Worm (Caenorhabditis elegans) whole organism, young adult: ENCODE data around the gene nhr-41.

Experiments
- F10E7.11 ChIP-seq: sonication (generic microtip); optimal IDR thresholded peaks from 2 replicates; lab custom pipeline; 2017; ENCODE audit warnings: mild to moderate bottlenecking, missing genetic modification characterization, moderate library complexity, missing compliant biosample characterization
- F22D6.2 ChIP-seq: sonication (generic microtip); optimal IDR thresholded peaks from 2 replicates; lab custom pipeline; 2016; ENCODE audit warnings: mild to moderate bottlenecking, missing genetic modification characterization, missing compliant biosample characterization
- F37B4.10 ChIP-seq: fragments of 200-800 bp; sonication (Bioruptor generic); IDR thresholded peaks from 2 replicates; pipeline ENCODE4 v1.3.6; 2022; ENCODE audit warnings: missing genetic modification characterization, missing compliant biosample characterization
- F55B11.4 ChIP-seq: sonication (generic microtip); optimal IDR thresholded peaks from 2 replicates; lab custom pipeline; 2016; ENCODE audit warnings: missing compliant biosample characterization, missing genetic modification characterization, borderline replicate concordance; ENCODE audit not compliant: insufficient read depth
- F57A8.1 ChIP-seq: fragments of 200-800 bp; sonication (Bioruptor generic); optimal IDR thresholded peaks from 2 replicates; lab custom pipeline; 2018; ENCODE audit warnings: mild to moderate bottlenecking, missing genetic modification characterization, moderate library complexity, missing compliant biosample characterization
- F57C9.4 ChIP-seq: sonication (generic microtip); optimal IDR thresholded peaks from 2 replicates; lab custom pipeline; 2017; ENCODE audit warnings: mild to moderate bottlenecking, missing genetic modification characterization, missing compliant biosample characterization
- Y53F4B.3 ChIP-seq: fragments of 200-800 bp; sonication (Bioruptor generic); IDR thresholded peaks from 2 replicates; pipeline ENCODE4 v1.3.6; 2022; ENCODE audit warnings: missing genetic modification reagents, missing genetic modification characterization, missing compliant biosample characterization
- Y53G8AR.9 ChIP-seq: fragments of 200-800 bp; sonication (Bioruptor generic); conservative IDR thresholded peaks from 2 replicates; pipeline ENCODE4 v1.3.6; 2022; ENCODE audit warnings: missing genetic modification reagents, missing genetic modification characterization, missing compliant biosample characterization
- Y79H2A.3 ChIP-seq: fragments of 200-800 bp; sonication (Bioruptor generic); conservative IDR thresholded peaks from 2 replicates; pipeline ENCODE4 v1.3.6; 2022; ENCODE audit warnings: missing genetic modification reagents, missing genetic modification characterization, missing compliant biosample characterization
- akir-1 ChIP-seq: fragments of 200-800 bp; sonication (Bioruptor generic); optimal IDR thresholded peaks from 2 replicates; lab custom pipeline; 2018; ENCODE audit warnings: mild to moderate bottlenecking, missing genetic modification characterization, moderate library complexity, missing compliant biosample characterization
- ama-1 ChIP-seq, 3 experiments: fragments of 150-350 bp in 1 of 3; sonication (generic microtip) in 2 of 3; optimal IDR thresholded peaks; 2 replicates each; lab custom pipeline; 2014 to 2018; ENCODE audit warnings: missing biosample characterization in 2 of 3, missing genetic modification characterization in 2 of 3, missing genetic modification reagents in 2 of 3
- aptf-2 ChIP-seq: fragments of 200-800 bp; sonication (Bioruptor generic); conservative IDR thresholded peaks from 2 replicates; pipeline ENCODE4 v1.3.6; 2022; ENCODE audit warnings: missing genetic modification reagents, missing genetic modification characterization, missing compliant biosample characterization
- aptf-3 ChIP-seq: fragments of 200-800 bp; sonication (Bioruptor generic); IDR thresholded peaks from 2 replicates; pipeline ENCODE4 v1.3.6; 2022; ENCODE audit warnings: missing genetic modification characterization, missing compliant biosample characterization
- athp-1 ChIP-seq: sonication (generic microtip); optimal IDR thresholded peaks from 2 replicates; lab custom pipeline; 2017; ENCODE audit warnings: mild to moderate bottlenecking, missing genetic modification characterization, missing compliant biosample characterization
- ccch-3 ChIP-seq: fragments of 200-800 bp; sonication (Bioruptor generic); optimal IDR thresholded peaks from 2 replicates; lab custom pipeline; 2018; ENCODE audit warnings: mild to moderate bottlenecking, missing genetic modification characterization, missing compliant biosample characterization
- ceh-27 ChIP-seq: fragments of 200-800 bp; sonication (Bioruptor generic); optimal IDR thresholded peaks from 2 replicates; lab custom pipeline; 2018; ENCODE audit warnings: mild to moderate bottlenecking, missing genetic modification characterization, moderate library complexity, missing compliant biosample characterization
- ceh-79 ChIP-seq: sonication (generic microtip); optimal IDR thresholded peaks from 2 replicates; lab custom pipeline; 2017; ENCODE audit warnings: mild to moderate bottlenecking, missing genetic modification characterization, missing compliant biosample characterization
- ceh-91 ChIP-seq: fragments of 200-800 bp; sonication (Bioruptor generic); IDR thresholded peaks from 2 replicates; pipeline ENCODE4 v1.3.6; 2022; ENCODE audit warnings: missing genetic modification reagents, missing genetic modification characterization, missing compliant biosample characterization
- dox-1 ChIP-seq: fragments of 200-800 bp; sonication (Bioruptor generic); IDR thresholded peaks from 2 replicates; pipeline ENCODE4 v1.3.6; 2022; ENCODE audit warnings: missing genetic modification reagents, missing genetic modification characterization, missing compliant biosample characterization
- egl-44 ChIP-seq: fragments of 200-800 bp; sonication (Bioruptor generic); IDR thresholded peaks from 2 replicates; pipeline ENCODE4 v1.3.6; 2022; ENCODE audit warnings: missing genetic modification reagents, missing genetic modification characterization, missing compliant biosample characterization
- ekl-4 ChIP-seq: fragments of 200-800 bp; sonication (Bioruptor generic); IDR thresholded peaks from 2 replicates; pipeline ENCODE4 v1.3.6; 2022; ENCODE audit warnings: missing genetic modification reagents, missing genetic modification characterization, missing compliant biosample characterization
- hmg-1.2 ChIP-seq: fragments of 200-800 bp; sonication (Bioruptor generic); IDR thresholded peaks from 2 replicates; pipeline ENCODE4 v1.3.6; 2022; ENCODE audit warnings: missing genetic modification reagents, missing genetic modification characterization, missing compliant biosample characterization
- hsf-1 ChIP-seq: fragments of 200-800 bp; sonication (Bioruptor generic); IDR thresholded peaks from 2 replicates; pipeline ENCODE4 v1.3.6; 2022; ENCODE audit warnings: missing genetic modification reagents, missing genetic modification characterization, missing compliant biosample characterization
- let-607 ChIP-seq, 2 experiments: fragments of 200-800 bp in 1 of 2; sonication (Bioruptor generic) in 1 of 2; sonication (generic microtip) in 1 of 2; optimal IDR thresholded peaks; 2 replicates each; lab custom pipeline; 2016 to 2018; ENCODE audit warnings: mild to moderate bottlenecking in 2 of 2, missing compliant biosample characterization in 2 of 2, missing genetic modification characterization in 2 of 2, moderate library complexity in 2 of 2, missing genotype in 1 of 2
- lin-26 ChIP-seq: fragments of 200-800 bp; sonication (Bioruptor generic); IDR thresholded peaks from 2 replicates; pipeline ENCODE4 v1.3.6; 2022; ENCODE audit warnings: missing genetic modification reagents, missing genetic modification characterization, missing compliant biosample characterization
- lin-40 ChIP-seq: sonication (generic microtip); optimal IDR thresholded peaks from 2 replicates; lab custom pipeline; 2016; ENCODE audit warnings: missing genetic modification characterization, mild to moderate bottlenecking, missing compliant biosample characterization, missing genotype, missing genetic modification reagents
- lin-54 ChIP-seq: fragments of 200-800 bp; sonication (Bioruptor generic); optimal IDR thresholded peaks from 2 replicates; lab custom pipeline; 2018; ENCODE audit warnings: mild to moderate bottlenecking, missing genetic modification characterization, missing compliant biosample characterization
- lsl-1 ChIP-seq: fragments of 200-800 bp; sonication (Bioruptor generic); optimal IDR thresholded peaks from 2 replicates; lab custom pipeline; 2018; ENCODE audit warnings: mild to moderate bottlenecking, missing genetic modification characterization, moderate library complexity, missing compliant biosample characterization
- madf-3 ChIP-seq: fragments of 200-800 bp; sonication (Bioruptor generic); IDR thresholded peaks from 2 replicates; pipeline ENCODE4 v1.3.6; 2022; ENCODE audit warnings: missing genetic modification reagents, missing genetic modification characterization, missing compliant biosample characterization
- mel-28 ChIP-seq: sonication (generic microtip); optimal IDR thresholded peaks from 2 replicates; lab custom pipeline; 2016; ENCODE audit warnings: borderline replicate concordance, mild to moderate bottlenecking, missing genetic modification characterization, missing compliant biosample characterization
- nhr-27 ChIP-seq: fragments of 200-800 bp; sonication (Bioruptor generic); optimal IDR thresholded peaks from 2 replicates; lab custom pipeline; 2018; ENCODE audit warnings: mild to moderate bottlenecking, missing genetic modification characterization, moderate library complexity, missing compliant biosample characterization
- nhr-80 ChIP-seq: sonication (generic microtip); optimal IDR thresholded peaks from 2 replicates; lab custom pipeline; 2016; ENCODE audit warnings: missing genetic modification characterization, missing compliant biosample characterization
- rcor-1 ChIP-seq: fragments of 200-800 bp; sonication (Bioruptor generic); IDR thresholded peaks from 2 replicates; pipeline ENCODE4 v1.3.6; 2022; ENCODE audit warnings: missing genetic modification reagents, missing genetic modification characterization, missing compliant biosample characterization
- rpc-1 ChIP-seq, 2 experiments: fragments of 150-350 bp in 1 of 2; sonication (generic microtip) in 1 of 2; optimal IDR thresholded peaks; 2 replicates each; lab custom pipeline; 2014 to 2018; ENCODE audit warnings: missing biosample characterization in 1 of 2, missing genetic modification characterization in 1 of 2, missing genetic modification reagents in 1 of 2, missing genotype in 1 of 2
- snpc-3.4 ChIP-seq: sonication (generic microtip); optimal IDR thresholded peaks from 2 replicates; lab custom pipeline; 2017; ENCODE audit warnings: missing genetic modification characterization, mild to moderate bottlenecking, missing compliant biosample characterization, antibody characterized with exemption, moderate library complexity, missing genotype, missing genetic modification reagents
- somi-1 ChIP-seq: fragments of 200-800 bp; sonication (Bioruptor generic); optimal IDR thresholded peaks from 2 replicates; lab custom pipeline; 2018; ENCODE audit warnings: mild to moderate bottlenecking, missing genetic modification characterization, missing compliant biosample characterization
- sptf-2 ChIP-seq: fragments of 200-800 bp; sonication (Bioruptor generic); optimal IDR thresholded peaks from 2 replicates; lab custom pipeline; 2018; ENCODE audit warnings: mild to moderate bottlenecking, missing genetic modification characterization, missing compliant biosample characterization
- tlf-1 ChIP-seq: fragments of 200-800 bp; sonication (Bioruptor generic); optimal IDR thresholded peaks from 2 replicates; lab custom pipeline; 2018; ENCODE audit warnings: mild to moderate bottlenecking, missing genetic modification characterization, missing compliant biosample characterization
- ztf-26 ChIP-seq: sonication (generic microtip); optimal IDR thresholded peaks from 2 replicates; lab custom pipeline; 2017; ENCODE audit warnings: missing genetic modification characterization, missing compliant biosample characterization
- ztf-28 ChIP-seq: fragments of 200-800 bp; sonication (Bioruptor generic); IDR thresholded peaks from 2 replicates; pipeline ENCODE4 v1.3.6; 2022; ENCODE audit warnings: missing genetic modification reagents, missing genetic modification characterization, missing compliant biosample characterization
- ztf-6 ChIP-seq: fragments of 200-800 bp; sonication (Bioruptor generic); IDR thresholded peaks from 2 replicates; pipeline ENCODE4 v1.3.6; 2022; ENCODE audit warnings: missing genetic modification reagents, missing genetic modification characterization, missing compliant biosample characterization

Gene nhr-41

ce11 chrIV:1430261-1430660 is 44.2 kb downstream of the nhr-41 start, which contains the start of gene Y77E11A.23:
Y77E11A.23 (minus strand) TSS chrIV:1430367.
- TF ChIP-seq athp-1 (tag; lab: Kevin White, UChicago) (no peak), rcor-1 (GFP tag; lab: Robert Waterston, UW) (no peak), F57C9.4 (tag; lab: Kevin White, UChicago) (no peak), rpc-1 (optimal IDR thresholded peaks at IDR 0.05; lab: Kevin White, UChicago) (no peak), rpc-1 (tag; optimal IDR thresholded peaks at IDR 0.05; lab: Kevin White, UChicago) (no peak), lin-54 (GFP tag; lab: Kevin White, UChicago) (no peak), tlf-1 (no peak), akir-1 (no peak), aptf-3 (no peak), sptf-2 (no peak), ama-1 (optimal IDR thresholded peaks at IDR 0.05; lab: Kevin White, UChicago) (no peak), ama-1 (GFP tag; optimal IDR thresholded peaks at IDR 0.05; lab: Kevin White, UChicago) (no peak), ztf-28 (GFP tag; lab: Robert Waterston, UW) (no peak), dox-1 (GFP tag; lab: Robert Waterston, UW) (no peak), madf-3 (GFP tag; lab: Robert Waterston, UW) (no peak), F10E7.11 (tag; lab: Kevin White, UChicago) (no peak)

ce11 chrIV:1433978-1434377 is 48.0 kb downstream of the nhr-41 start:
- TF ChIP-seq ztf-26: no peak
- TF ChIP-seq F10E7.11 (tag; lab: Kevin White, UChicago): no peak
- TF ChIP-seq mel-28: no peak
- no peak for TF ChIP-seq Y53G8AR.9
- no peak for TF ChIP-seq ztf-6
- no peak for TF ChIP-seq ceh-27 (GFP tag; lab: Kevin White, UChicago)
- TF ChIP-seq hsf-1 (GFP tag; lab: Robert Waterston, UW): no peak

- no peak for TF ChIP-seq lin-40 (tag; lab: Kevin White, UChicago)
- no peak for TF ChIP-seq Y53F4B.3
- TF ChIP-seq nhr-80 (tag; lab: Kevin White, UChicago): no peak
- TF ChIP-seq nhr-27 (tag; lab: Kevin White, UChicago): no peak
- no peak for TF ChIP-seq F55B11.4
Observed at ce11 chrIV:1434554-1435089, 48.6 kb downstream of the nhr-41 start, which contains the start of gene clp-6. clp-6 (minus strand) TSS chrIV:1435039.

- TF ChIP-seq ekl-4 (GFP tag; lab: Robert Waterston, UW) (no peak), somi-1 (GFP tag; lab: Kevin White, UChicago) (no peak), aptf-2 (no peak), ceh-79 (tag; lab: Kevin White, UChicago) (no peak), F22D6.2 (tag; lab: Kevin White, UChicago) (no peak), ccch-3 (GFP tag; lab: Kevin White, UChicago) (no peak), lin-26 (GFP tag; lab: Robert Waterston, UW) (no peak), mel-28 (no peak), F57A8.1 (GFP tag; lab: Kevin White, UChicago) (no peak), let-607 (tag; optimal IDR thresholded peaks at IDR 0.05; lab: Kevin White, UChicago) (no peak), hmg-1.2 (no peak), ceh-91 (GFP tag; lab: Robert Waterston, UW) (no peak), Y53F4B.3 (no peak), snpc-3.4 (tag; lab: Kevin White, UChicago) (no peak), egl-44 (GFP tag; lab: Robert Waterston, UW) (no peak), Y79H2A.3 (GFP tag; lab: Robert Waterston, UW) (no peak), F37B4.10 (GFP tag; lab: Robert Waterston, UW) (no peak), lsl-1 (GFP tag; lab: Kevin White, UChicago) (no peak)
Observed at ce11 chrIV:1435159-1435558, 49.1 kb downstream of the nhr-41 start.
